Worm (Caenorhabditis elegans): ENCODE results near the gene ZK488.5.

DNA sequence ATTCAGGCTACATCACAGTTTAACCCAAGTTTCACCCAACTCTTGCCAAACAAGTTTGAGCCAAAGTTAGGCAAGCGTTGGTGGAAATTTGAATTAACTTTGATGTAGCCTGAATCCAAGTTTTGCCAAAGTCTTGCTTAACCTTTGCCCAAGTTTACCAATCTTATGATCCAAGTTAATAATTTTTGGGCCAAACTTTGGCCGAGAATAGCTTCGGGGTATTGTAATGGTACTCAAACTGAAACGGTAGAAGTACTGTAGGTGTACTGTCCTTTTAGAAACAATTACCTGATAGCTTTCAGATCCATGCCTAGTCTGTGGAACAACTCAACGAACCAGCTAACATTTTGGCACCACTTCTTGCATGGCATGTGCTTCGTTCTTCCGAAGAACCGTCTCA is 7.2 kb downstream of the ZK488.5 start, which contains the start of gene nhr-251:
- TF ChIP-seq ama-1 (optimal IDR thresholded peaks at IDR 0.05): no peak
- TF ChIP-seq F13C5.2 (tag; optimal IDR thresholded peaks at IDR 0.05): no peak
- no peak for TF ChIP-seq tbx-37 (GFP tag; conservative IDR thresholded peaks at IDR 0.05)

All from whole organism, early embryonic.